Fruit fly (Drosophila melanogaster) whole organism, embryonic: ENCODE measurements around the gene CG44303.

ENCODE experiments used
- Abd-B ChIP-seq: fragments of 200-800 bp; sonication (Bioruptor generic); optimal IDR thresholded peaks from 2 replicates; lab custom pipeline; 2018; ENCODE audit warnings: missing biosample characterization, mild to moderate bottlenecking, missing genetic modification characterization, moderate library complexity
- Ada2b ChIP-seq: fragments of 200-800 bp; sonication (Bioruptor generic); IDR thresholded peaks from 2 replicates; pipeline ENCODE4 v1.3.6; 2022; ENCODE audit warnings: missing biosample characterization, missing genetic modification characterization
- B-H1 ChIP-seq: fragments of 200-800 bp; sonication (Bioruptor generic); IDR thresholded peaks from 3 replicates; pipeline ENCODE4 v1.3.6; 2022; ENCODE audit warnings: missing biosample characterization, missing genetic modification characterization
- CG1024 ChIP-seq: fragments of 200-800 bp; sonication (Bioruptor generic); IDR thresholded peaks from 2 replicates; pipeline ENCODE4 v1.3.6; 2022; ENCODE audit warnings: missing biosample characterization, missing genetic modification characterization
- CG10267 ChIP-seq: fragments of 200-800 bp; sonication (Bioruptor generic); optimal IDR thresholded peaks from 2 replicates; lab custom pipeline; 2018; ENCODE audit warnings: missing biosample characterization, mild to moderate bottlenecking, missing genetic modification characterization, moderate library complexity
- CG10321 ChIP-seq: fragments of 200-800 bp; sonication (Bioruptor generic); IDR thresholded peaks from 2 replicates; pipeline ENCODE4 v1.3.6; 2022; ENCODE audit warnings: missing biosample characterization, missing genetic modification characterization
- CG12071 ChIP-seq: fragments of 200-800 bp; sonication (Bioruptor generic); optimal IDR thresholded peaks from 3 replicates; lab custom pipeline; 2018; ENCODE audit warnings: missing biosample characterization, mild to moderate bottlenecking, missing genetic modification characterization
- CG12236 ChIP-seq: fragments of 200-800 bp; sonication (Bioruptor generic); optimal IDR thresholded peaks from 2 replicates; lab custom pipeline; 2016; ENCODE audit warnings: missing biosample characterization, missing genetic modification characterization
- CG12942 ChIP-seq: fragments of 200-800 bp; sonication (Bioruptor generic); optimal IDR thresholded peaks from 3 replicates; lab custom pipeline; 2016; ENCODE audit warnings: missing biosample characterization, missing genetic modification characterization
- CG13287 ChIP-seq: fragments of 200-800 bp; sonication (Bioruptor generic); IDR thresholded peaks from 2 replicates; pipeline ENCODE4 v1.3.6; 2022; ENCODE audit warnings: missing biosample characterization, missing genetic modification characterization; ENCODE audit not compliant: partially characterized antibody
- CG14667 ChIP-seq: fragments of 200-800 bp; sonication (Bioruptor generic); IDR thresholded peaks from 2 replicates; pipeline ENCODE4 v1.3.6; 2022; ENCODE audit warnings: missing biosample characterization, missing genetic modification characterization
- CG14965 ChIP-seq: fragments of 200-800 bp; sonication (Bioruptor generic); optimal IDR thresholded peaks from 2 replicates; lab custom pipeline; 2016; ENCODE audit warnings: missing biosample characterization, missing genetic modification characterization, borderline replicate concordance
- CG15269 ChIP-seq: fragments of 200-800 bp; sonication (Bioruptor generic); optimal IDR thresholded peaks from 2 replicates; lab custom pipeline; 2018; ENCODE audit warnings: missing biosample characterization, mild to moderate bottlenecking, missing genetic modification characterization, moderate library complexity
- CG1603 ChIP-seq: fragments of 200-800 bp; sonication (Bioruptor generic); optimal IDR thresholded peaks from 2 replicates; lab custom pipeline; 2019; ENCODE audit warnings: missing biosample characterization, mild to moderate bottlenecking, missing genetic modification characterization, moderate library complexity
- CG17829 ChIP-seq: fragments of 200-800 bp; optimal IDR thresholded peaks from 2 replicates; lab custom pipeline; 2019; ENCODE audit warnings: missing biosample characterization, mild to moderate bottlenecking, missing genetic modification characterization, moderate library complexity
- CG18262 ChIP-seq: fragments of 200-800 bp; optimal IDR thresholded peaks from 3 replicates; lab custom pipeline; 2019; ENCODE audit warnings: missing biosample characterization, mild to moderate bottlenecking, missing genetic modification characterization, moderate library complexity
- CG2199 ChIP-seq: fragments of 200-800 bp; sonication (Bioruptor generic); IDR thresholded peaks from 3 replicates; pipeline ENCODE4 v1.3.6; 2022; ENCODE audit warnings: missing biosample characterization, missing genetic modification characterization
- CG30403 ChIP-seq: fragments of 200-800 bp; sonication (Bioruptor generic); optimal IDR thresholded peaks from 3 replicates; lab custom pipeline; 2016; ENCODE audit warnings: missing biosample characterization, missing genetic modification characterization
- CG31365 ChIP-seq: fragments of 200-800 bp; sonication (Bioruptor generic); optimal IDR thresholded peaks from 2 replicates; lab custom pipeline; 2018; ENCODE audit warnings: missing biosample characterization, mild to moderate bottlenecking, missing genetic modification characterization
- CG4360 ChIP-seq: fragments of 200-800 bp; sonication (Bioruptor generic); IDR thresholded peaks from 2 replicates; pipeline ENCODE4 v1.3.6; 2022; ENCODE audit warnings: missing biosample characterization, missing genetic modification characterization
- CG5953 ChIP-seq: fragments of 200-800 bp; sonication (Bioruptor generic); IDR thresholded peaks from 2 replicates; pipeline ENCODE4 v1.3.6; 2022; ENCODE audit warnings: missing biosample characterization, missing genetic modification characterization
- CG6272 ChIP-seq: fragments of 200-800 bp; sonication (Bioruptor generic); IDR thresholded peaks from 2 replicates; pipeline ENCODE4 v1.3.6; 2022; ENCODE audit warnings: missing biosample characterization, missing genetic modification characterization
- CG8290 ChIP-seq, 3 experiments: fragments of 200-800 bp; sonication (Bioruptor generic); optimal IDR thresholded peaks; 2 replicates each; lab custom pipeline; 2016 to 2019; ENCODE audit warnings: missing biosample characterization in 3 of 3, missing genetic modification characterization in 3 of 3, mild to moderate bottlenecking in 2 of 3, moderate library complexity in 1 of 3
- CG8478 ChIP-seq: fragments of >200 bp; optimal IDR thresholded peaks from 2 replicates; lab custom pipeline; 2018
- Deaf1 ChIP-seq: fragments of 200-800 bp; optimal IDR thresholded peaks from 3 replicates; lab custom pipeline; 2019; ENCODE audit warnings: missing biosample characterization, mild to moderate bottlenecking, missing genetic modification characterization, moderate library complexity
- Ets65A ChIP-seq: fragments of 200-800 bp; sonication (Bioruptor generic); peaks from one replicate; lab custom pipeline; 2016; ENCODE audit warnings: missing biosample characterization, missing genetic modification characterization
- Fer2 ChIP-seq: fragments of 200-800 bp; sonication (Bioruptor generic); optimal IDR thresholded peaks from 2 replicates; lab custom pipeline; 2018; ENCODE audit warnings: missing biosample characterization, mild to moderate bottlenecking, missing genetic modification characterization, moderate library complexity
- HHEX ChIP-seq: fragments of 200-800 bp; sonication (Bioruptor generic); optimal IDR thresholded peaks from 3 replicates; lab custom pipeline; 2017; ENCODE audit warnings: missing biosample characterization, mild to moderate bottlenecking, missing genetic modification characterization, missing genetic modification reagents
- Hmx ChIP-seq: fragments of 200-800 bp; sonication (Bioruptor generic); optimal IDR thresholded peaks from 2 replicates; lab custom pipeline; 2016; ENCODE audit warnings: missing biosample characterization, missing genetic modification characterization
- MBD-R2 ChIP-seq: fragments of 200-800 bp; sonication (Bioruptor generic); IDR thresholded peaks from 2 replicates; pipeline ENCODE4 v1.3.6; 2022; ENCODE audit warnings: missing biosample characterization, missing genetic modification characterization
- Med ChIP-seq: fragments of 200-800 bp; sonication (Bioruptor generic); peaks from one replicate; lab custom pipeline; 2016; ENCODE audit warnings: missing biosample characterization, missing genetic modification characterization, mild to moderate bottlenecking, inconsistent platforms, moderate library complexity
- Pdp1 ChIP-seq, 2 experiments: fragments of 200-800 bp; sonication (Bioruptor generic); optimal IDR thresholded peaks; 3 replicates each; lab custom pipeline; 2016; ENCODE audit warnings: missing biosample characterization in 2 of 2, missing genetic modification characterization in 2 of 2, mild to moderate bottlenecking in 1 of 2, moderate library complexity in 1 of 2
- Poxn ChIP-seq: fragments of 200-800 bp; sonication (Bioruptor generic); IDR thresholded peaks from 2 replicates; pipeline ENCODE4 v1.3.6; 2022; ENCODE audit warnings: missing biosample characterization, missing genetic modification characterization
- Sox100B ChIP-seq: fragments of 200-800 bp; sonication (Bioruptor generic); optimal IDR thresholded peaks from 3 replicates; lab custom pipeline; 2018; ENCODE audit warnings: missing biosample characterization, mild to moderate bottlenecking, missing genetic modification characterization
- Sry-δ ChIP-seq: fragments of 200-800 bp; sonication (Bioruptor generic); optimal IDR thresholded peaks from 2 replicates; lab custom pipeline; 2016; ENCODE audit warnings: missing biosample characterization, missing genetic modification characterization
- ato ChIP-seq: fragments of 200-800 bp; sonication (Bioruptor generic); IDR thresholded peaks from 2 replicates; pipeline ENCODE4 v1.3.6; 2022; ENCODE audit warnings: missing biosample characterization, missing genetic modification characterization; ENCODE audit not compliant: partially characterized antibody
- cato ChIP-seq: fragments of 200-800 bp; sonication (Bioruptor generic); optimal IDR thresholded peaks from 2 replicates; lab custom pipeline; 2016; ENCODE audit warnings: missing biosample characterization, missing genetic modification characterization, borderline replicate concordance
- fd96Cb ChIP-seq: fragments of 200-800 bp; sonication (Bioruptor generic); optimal IDR thresholded peaks from 2 replicates; lab custom pipeline; 2018; ENCODE audit warnings: missing biosample characterization, mild to moderate bottlenecking, missing genetic modification characterization, moderate library complexity
- gro ChIP-seq: fragments of 200-800 bp; sonication (Bioruptor generic); optimal IDR thresholded peaks from 2 replicates; lab custom pipeline; 2016; ENCODE audit warnings: missing biosample characterization, missing genetic modification characterization
- inv ChIP-seq: fragments of 200-800 bp; sonication (Bioruptor generic); IDR thresholded peaks from 2 replicates; pipeline ENCODE4 v1.3.6; 2022; ENCODE audit warnings: missing biosample characterization, missing genetic modification characterization; ENCODE audit not compliant: partially characterized antibody
- lilli ChIP-seq: fragments of 200-800 bp; sonication (Bioruptor generic); optimal IDR thresholded peaks from 3 replicates; lab custom pipeline; 2016; ENCODE audit warnings: missing biosample characterization, missing genetic modification characterization
- mld ChIP-seq: fragments of 200-800 bp; sonication (Bioruptor generic); IDR thresholded peaks from 3 replicates; pipeline ENCODE4 v1.3.6; 2022; ENCODE audit warnings: missing biosample characterization, missing genetic modification characterization; ENCODE audit not compliant: partially characterized antibody
- nmo ChIP-seq: fragments of 200-800 bp; sonication (Bioruptor generic); optimal IDR thresholded peaks from 2 replicates; lab custom pipeline; 2018; ENCODE audit warnings: missing biosample characterization, mild to moderate bottlenecking, missing genetic modification characterization, moderate library complexity
- pan ChIP-seq, 4 experiments: fragments of >200 bp in 3 of 4; fragments of 200-800 bp in 1 of 4; sonication (Bioruptor generic) in 1 of 4; optimal IDR thresholded peaks in 3 of 4; IDR thresholded peaks in 1 of 4; 2 replicates each; pipeline versions ENCODE4 v1.3.6 to Lab custom; 2017 to 2022; ENCODE audit warnings: missing biosample characterization in 2 of 4, missing genetic modification characterization in 2 of 4, mixed read lengths in 1 of 4
- psq ChIP-seq: fragments of 200-800 bp; sonication (Bioruptor generic); optimal IDR thresholded peaks from 2 replicates; lab custom pipeline; 2017; ENCODE audit warnings: missing biosample characterization, missing genetic modification characterization
- run ChIP-seq: fragments of 200-800 bp; sonication (Bioruptor generic); optimal IDR thresholded peaks from 3 replicates; lab custom pipeline; 2018; ENCODE audit warnings: missing biosample characterization, mild to moderate bottlenecking, missing genetic modification characterization
- slbo ChIP-seq: fragments of 200-800 bp; sonication (Bioruptor generic); IDR thresholded peaks from 2 replicates; pipeline ENCODE4 v1.3.6; 2022; ENCODE audit warnings: missing biosample characterization, missing genetic modification characterization
- so ChIP-seq: fragments of 200-800 bp; sonication (Bioruptor generic); IDR thresholded peaks from 3 replicates; pipeline ENCODE4 v1.3.6; 2022; ENCODE audit warnings: missing biosample characterization, missing genetic modification characterization
- tx ChIP-seq: fragments of 200-800 bp; sonication (Bioruptor generic); optimal IDR thresholded peaks from 2 replicates; lab custom pipeline; 2016; ENCODE audit warnings: missing biosample characterization, missing genetic modification characterization

CG44303 gene

dm6 chrX:6706570-6707306 lies 19.5 kb upstream of the CG44303 start (continued):
- TF ChIP-seq mld (GFP tag; lab: Robert Waterston, UW) (no peak), run (no peak), slbo (GFP tag; lab: Robert Waterston, UW) (no peak), HHEX (GFP tag; lab: Kevin White, UChicago) (no peak), tx (GFP tag; lab: Kevin White, UChicago) (no peak), Fer2 (tag; lab: Kevin White, UChicago) (no peak), cato (GFP tag; lab: Kevin White, UChicago) (no peak), Deaf1 (peak; percentile 89), CG12942 (GFP tag; lab: Kevin White, UChicago) (no peak), Med (GFP tag; lab: Kevin White, UChicago) (peak; percentile 6), CG1024 (GFP tag; lab: Robert Waterston, UW) (no peak), Ets65A (GFP tag; lab: Kevin White, UChicago) (no peak), gro (no peak), so (GFP tag; lab: Robert Waterston, UW) (no peak), CG12071 (GFP tag; lab: Kevin White, UChicago) (no peak), nmo (GFP tag; lab: Kevin White, UChicago) (no peak), CG8478 (lab: Kevin White, UChicago) (no peak), B-H1 (GFP tag; lab: Robert Waterston, UW) (no peak), pan (optimal IDR thresholded peaks at IDR 0.05; lab: Kevin White, UChicago) (no peak), pan (GFP tag; optimal IDR thresholded peaks at IDR 0.05 in 1 of 2, IDR thresholded peaks at IDR 0.05 in 1 of 2) (no peak), CG6272 (GFP tag; lab: Robert Waterston, UW) (no peak), CG15269 (tag; lab: Kevin White, UChicago) (no peak), psq (GFP tag; lab: Kevin White, UChicago) (peak; percentile 31), ato (no peak), fd96Cb (tag; lab: Kevin White, UChicago) (no peak), CG8290 (GFP tag; optimal IDR thresholded peaks at IDR 0.05; lab: Kevin White, UChicago) (no peak), CG8290 (tag; optimal IDR thresholded peaks at IDR 0.05; lab: Kevin White, UChicago) (peak in 1 of 2 experiments; percentile 32), Pdp1 (GFP tag; optimal IDR thresholded peaks at IDR 0.05; lab: Kevin White, UChicago) (peak in 1 of 2 experiments; percentile 14), CG13287 (no peak), CG4360 (GFP tag; lab: Robert Waterston, UW) (no peak), CG17829 (no peak), CG14965 (GFP tag; lab: Kevin White, UChicago) (no peak), Sry-δ (no peak), CG10321 (GFP tag; lab: Robert Waterston, UW) (no peak), lilli (no peak), CG10267 (tag; lab: Kevin White, UChicago) (no peak), CG12236 (GFP tag; lab: Kevin White, UChicago) (no peak), CG18262 (no peak), CG31365 (tag; lab: Kevin White, UChicago) (no peak), CG1603 (tag; lab: Kevin White, UChicago) (peak; percentile 6), Poxn (no peak), CG2199 (GFP tag; lab: Robert Waterston, UW) (peak; percentile 44; the same call in 1 of the 3 replicates), CG14667 (GFP tag; lab: Robert Waterston, UW) (no peak), Abd-B (GFP tag; lab: Kevin White, UChicago) (no peak), Sox100B (GFP tag; lab: Kevin White, UChicago) (no peak), Hmx (GFP tag; lab: Kevin White, UChicago) (no peak), MBD-R2 (GFP tag; lab: Robert Waterston, UW) (no peak), CG5953 (GFP tag; lab: Robert Waterston, UW) (no peak), Ada2b (GFP tag; lab: Robert Waterston, UW) (no peak), inv (GFP tag; lab: Robert Waterston, UW) (no peak), CG30403 (GFP tag; lab: Kevin White, UChicago) (no peak)
